Worm (Caenorhabditis elegans) whole organism, L1 larva: ENCODE measurements around the gene K07D4.5.

Source experiments
- C04F5.9 ChIP-seq: sonication (generic microtip); optimal IDR thresholded peaks from 2 replicates; lab custom pipeline; 2016; ENCODE audit warnings: missing genetic modification characterization, missing compliant biosample characterization
- C16A3.4 ChIP-seq: fragments of 150-350 bp; optimal IDR thresholded peaks from 2 replicates; lab custom pipeline; 2014; ENCODE audit warnings: missing biosample characterization, missing genetic modification characterization
- F16B12.6 ChIP-seq: fragments of 150-350 bp; optimal IDR thresholded peaks from 2 replicates; lab custom pipeline; 2014; ENCODE audit warnings: missing biosample characterization, missing genetic modification characterization
- ama-1 ChIP-seq: fragments of 150-350 bp; optimal IDR thresholded peaks from 2 replicates; lab custom pipeline; 2014
- blmp-1 ChIP-seq: fragments of 150-350 bp; optimal IDR thresholded peaks from 2 replicates; lab custom pipeline; 2014; ENCODE audit warnings: missing biosample characterization, missing genetic modification characterization
- ceh-82 ChIP-seq, 3 experiments: fragments of 150-350 bp in 1 of 3; sonication (generic microtip) in 2 of 3; optimal IDR thresholded peaks; 2 replicates each; lab custom pipeline; 2014 to 2017; ENCODE audit warnings: missing biosample characterization in 3 of 3, missing genetic modification characterization in 3 of 3
- ceh-88 ChIP-seq: fragments of 200-800 bp; sonication (Bioruptor generic); IDR thresholded peaks from 2 replicates; pipeline ENCODE4 v1.3.6; 2022; ENCODE audit warnings: missing genetic modification characterization, missing compliant biosample characterization
- ceh-90 ChIP-seq: sonication (generic microtip); optimal IDR thresholded peaks from 2 replicates; lab custom pipeline; 2016; ENCODE audit warnings: missing genetic modification characterization, missing compliant biosample characterization
- ces-1 ChIP-seq: fragments of 150-350 bp; optimal IDR thresholded peaks from 2 replicates; lab custom pipeline; 2014; ENCODE audit warnings: missing biosample characterization, missing genetic modification reagents, missing genetic modification characterization
- dpl-1 ChIP-seq, 3 experiments: fragments of 150-350 bp in 2 of 3; sonication (generic microtip) in 1 of 3; optimal IDR thresholded peaks; 2 replicates each; lab custom pipeline; 2014 to 2017; ENCODE audit warnings: missing biosample characterization in 3 of 3, missing genetic modification characterization in 3 of 3, missing genetic modification reagents in 3 of 3
- dsc-1 ChIP-seq: sonication (generic microtip); optimal IDR thresholded peaks from 2 replicates; lab custom pipeline; 2016; ENCODE audit warnings: mild to moderate bottlenecking, missing genetic modification characterization, missing compliant biosample characterization
- efl-1 ChIP-seq, 4 experiments: fragments of 150-350 bp; optimal IDR thresholded peaks in 3 of 4; peaks in 1 of 4; 1 replicate in 1 of 4; 2 replicates in 3 of 4; lab custom pipeline; 2014; ENCODE audit warnings: missing biosample characterization in 2 of 4, missing genetic modification characterization in 2 of 4, missing genetic modification reagents in 2 of 4
- efl-3 ChIP-seq: fragments of 200-800 bp; sonication (Bioruptor generic); optimal IDR thresholded peaks from 2 replicates; lab custom pipeline; 2018; ENCODE audit warnings: mild to moderate bottlenecking, missing genetic modification characterization, missing compliant biosample characterization
- egl-13 ChIP-seq: sonication (generic microtip); optimal IDR thresholded peaks from 2 replicates; lab custom pipeline; 2016; ENCODE audit warnings: missing genotype, missing genetic modification reagents, missing genetic modification characterization, missing compliant biosample characterization
- elt-2 ChIP-seq: sonication (generic microtip); optimal IDR thresholded peaks from 2 replicates; lab custom pipeline; 2016; ENCODE audit warnings: missing genetic modification characterization, mild to moderate bottlenecking, inconsistent platforms, missing compliant biosample characterization, missing genetic modification reagents
- elt-3 ChIP-seq, 6 experiments: fragments of 150-350 bp in 1 of 6; sonication (generic microtip); optimal IDR thresholded peaks; 2 replicates each; lab custom pipeline; 2017 to 2018; ENCODE audit warnings: missing biosample characterization in 6 of 6, missing genetic modification characterization in 6 of 6, inconsistent platforms in 1 of 6
- fos-1 ChIP-seq: fragments of 150-350 bp; optimal IDR thresholded peaks from 2 replicates; lab custom pipeline; 2014; ENCODE audit warnings: missing biosample characterization, missing genetic modification characterization
- hlh-17 ChIP-seq: fragments of 200-800 bp; sonication (Bioruptor generic); optimal IDR thresholded peaks from 2 replicates; lab custom pipeline; 2018; ENCODE audit warnings: missing genetic modification characterization, mild to moderate bottlenecking, missing compliant biosample characterization, moderate library complexity, borderline replicate concordance
- hpl-2 ChIP-seq: fragments of 150-350 bp; optimal IDR thresholded peaks from 2 replicates; lab custom pipeline; 2014; ENCODE audit warnings: missing biosample characterization, missing genetic modification reagents, missing genetic modification characterization
- jun-1 ChIP-seq: fragments of 150-350 bp; optimal IDR thresholded peaks from 2 replicates; lab custom pipeline; 2014; ENCODE audit warnings: missing biosample characterization, missing genetic modification reagents, missing genetic modification characterization
- lin-14 ChIP-seq: fragments of 200-800 bp; sonication (Bioruptor generic); optimal IDR thresholded peaks from 2 replicates; lab custom pipeline; 2018; ENCODE audit warnings: mild to moderate bottlenecking, missing genetic modification characterization, moderate library complexity, missing compliant biosample characterization
- lin-15B ChIP-seq: fragments of 150-350 bp; sonication (generic microtip); optimal IDR thresholded peaks from 3 replicates; lab custom pipeline; 2014; ENCODE audit warnings: missing biosample characterization, missing genetic modification characterization
- lin-35 ChIP-seq, 2 experiments: fragments of 150-350 bp; optimal IDR thresholded peaks; 2 replicates each; lab custom pipeline; 2014; ENCODE audit warnings: missing biosample characterization in 2 of 2, missing genetic modification characterization in 2 of 2, missing genetic modification reagents in 2 of 2
- lsy-2 ChIP-seq, 2 experiments: fragments of 150-350 bp; optimal IDR thresholded peaks; 2 replicates each; lab custom pipeline; 2014; ENCODE audit warnings: missing biosample characterization in 2 of 2, missing genetic modification characterization in 2 of 2
- mab-9 ChIP-seq: fragments of 200-800 bp; sonication (Bioruptor generic); IDR thresholded peaks from 2 replicates; pipeline ENCODE4 v1.3.6; 2022; ENCODE audit warnings: missing genetic modification reagents, missing genetic modification characterization, missing compliant biosample characterization
- mep-1 ChIP-seq: fragments of 150-350 bp; optimal IDR thresholded peaks from 2 replicates; lab custom pipeline; 2014; ENCODE audit warnings: missing biosample characterization, missing genetic modification characterization
- nhr-11 ChIP-seq: fragments of 150-350 bp; optimal IDR thresholded peaks from 2 replicates; lab custom pipeline; 2014; ENCODE audit warnings: missing biosample characterization, missing genetic modification characterization
- nhr-12 ChIP-seq: sonication (generic microtip); optimal IDR thresholded peaks from 2 replicates; lab custom pipeline; 2017; ENCODE audit warnings: missing biosample characterization, missing genetic modification characterization
- nhr-237 ChIP-seq: fragments of 150-350 bp; optimal IDR thresholded peaks from 2 replicates; lab custom pipeline; 2014; ENCODE audit warnings: missing biosample characterization, missing genetic modification characterization
- nhr-28 ChIP-seq: fragments of 150-350 bp; optimal IDR thresholded peaks from 2 replicates; lab custom pipeline; 2014; ENCODE audit warnings: missing biosample characterization, missing genetic modification characterization
- nhr-76 ChIP-seq: sonication (generic microtip); optimal IDR thresholded peaks from 2 replicates; lab custom pipeline; 2017; ENCODE audit warnings: missing biosample characterization, missing genetic modification characterization
- rnt-1 ChIP-seq: sonication (generic microtip); optimal IDR thresholded peaks from 2 replicates; lab custom pipeline; 2016; ENCODE audit warnings: mild to moderate bottlenecking, missing genetic modification characterization, moderate library complexity, missing compliant biosample characterization
- skn-1 ChIP-seq: fragments of 150-350 bp; optimal IDR thresholded peaks from 2 replicates; lab custom pipeline; 2014; ENCODE audit warnings: missing biosample characterization, missing genetic modification characterization
- snu-23 ChIP-seq: sonication (generic microtip); optimal IDR thresholded peaks from 2 replicates; lab custom pipeline; 2016; ENCODE audit warnings: missing genetic modification characterization, missing compliant biosample characterization
- sox-4 ChIP-seq: sonication (generic microtip); optimal IDR thresholded peaks from 2 replicates; lab custom pipeline; 2016; ENCODE audit warnings: missing genetic modification characterization, missing compliant biosample characterization
- sptf-1 ChIP-seq: fragments of 150-350 bp; optimal IDR thresholded peaks from 2 replicates; lab custom pipeline; 2014; ENCODE audit warnings: missing biosample characterization, missing genetic modification characterization
- sup-37 ChIP-seq: fragments of 200-800 bp; sonication (Bioruptor generic); optimal IDR thresholded peaks from 2 replicates; lab custom pipeline; 2018; ENCODE audit warnings: mild to moderate bottlenecking, missing genetic modification characterization, missing compliant biosample characterization
- swsn-7 ChIP-seq: sonication (generic microtip); optimal IDR thresholded peaks from 2 replicates; lab custom pipeline; 2016; ENCODE audit warnings: missing genetic modification characterization, missing compliant biosample characterization
- tbx-2 ChIP-seq: sonication (generic microtip); optimal IDR thresholded peaks from 2 replicates; lab custom pipeline; 2016; ENCODE audit warnings: missing genetic modification characterization, missing compliant biosample characterization
- tlp-1 ChIP-seq: fragments of 150-350 bp; optimal IDR thresholded peaks from 2 replicates; lab custom pipeline; 2014; ENCODE audit warnings: missing biosample characterization, missing genetic modification characterization
- unc-30 ChIP-seq: sonication (generic microtip); optimal IDR thresholded peaks from 2 replicates; lab custom pipeline; 2017; ENCODE audit warnings: missing biosample characterization, missing genetic modification characterization
- ztf-4 ChIP-seq: fragments of 150-350 bp; optimal IDR thresholded peaks from 2 replicates; lab custom pipeline; 2014; ENCODE audit warnings: missing biosample characterization, missing genetic modification characterization

K07D4.5 gene

ce11 chrII:4068141-4068540 lies 42.8 kb upstream of the K07D4.5 start:
- no peak for TF ChIP-seq ceh-90 (tag; lab: Kevin White, UChicago)
- TF ChIP-seq nhr-237 (tag; lab: Kevin White, UChicago) = no peak
- TF ChIP-seq C04F5.9 = no peak
- TF ChIP-seq efl-3 (GFP tag; lab: Kevin White, UChicago) = no peak
- TF ChIP-seq lin-35 (GFP tag; optimal IDR thresholded peaks at IDR 0.05; lab: Kevin White, UChicago) = no peak
- no peak for TF ChIP-seq snu-23
- no peak for TF ChIP-seq ztf-4 (tag; lab: Kevin White, UChicago)
- TF ChIP-seq egl-13 (tag; lab: Kevin White, UChicago) = no peak
- no peak for TF ChIP-seq ceh-88 (GFP tag; lab: Robert Waterston, UW)
- TF ChIP-seq dsc-1 (tag; lab: Kevin White, UChicago) = no peak
- no peak for TF ChIP-seq lin-14 (GFP tag; lab: Kevin White, UChicago)
- no peak for TF ChIP-seq elt-3 (tag; optimal IDR thresholded peaks at IDR 0.05; lab: Kevin White, UChicago)
- no peak for TF ChIP-seq swsn-7
- TF ChIP-seq efl-1 (optimal IDR thresholded peaks at IDR 0.05; lab: Kevin White, UChicago) = no peak
- no peak for TF ChIP-seq efl-1 (GFP tag; optimal IDR thresholded peaks at IDR 0.05 in 1 of 2; lab: Kevin White, UChicago)
- TF ChIP-seq nhr-11 = no peak
- no peak for TF ChIP-seq nhr-12 (tag; lab: Kevin White, UChicago)
- no peak for TF ChIP-seq sptf-1
- TF ChIP-seq sup-37 = no peak
- TF ChIP-seq rnt-1 (tag; lab: Kevin White, UChicago) = no peak
- TF ChIP-seq, all 84 proteins: peak for 0

ce11 chrII:4067258-4067657 lies 41.9 kb upstream of the K07D4.5 start, which contains the start of gene W06A11.1:
TSS of gene W06A11.1 (plus strand) at chrII:4067558.
- no peak for TF ChIP-seq nhr-237 (tag; lab: Kevin White, UChicago)
- TF ChIP-seq egl-13 (tag; lab: Kevin White, UChicago) = no peak
- TF ChIP-seq blmp-1 (tag; lab: Kevin White, UChicago) = no peak
- no peak for TF ChIP-seq efl-1 (optimal IDR thresholded peaks at IDR 0.05; lab: Kevin White, UChicago)
- no peak for TF ChIP-seq efl-1 (GFP tag; optimal IDR thresholded peaks at IDR 0.05 in 1 of 2; lab: Kevin White, UChicago)
- no peak for TF ChIP-seq sup-37
- no peak for TF ChIP-seq nhr-76
- no peak for TF ChIP-seq mep-1
- no peak for TF ChIP-seq fos-1 (tag; lab: Kevin White, UChicago)
- no peak for TF ChIP-seq lin-15B (tag; lab: Kevin White, UChicago)

- TF ChIP-seq sptf-1 = no peak
- TF ChIP-seq ceh-88 (GFP tag; lab: Robert Waterston, UW) = no peak
- no peak for TF ChIP-seq ceh-82 (tag; optimal IDR thresholded peaks at IDR 0.05; lab: Kevin White, UChicago)
- no peak for TF ChIP-seq elt-3 (tag; optimal IDR thresholded peaks at IDR 0.05; lab: Kevin White, UChicago)
- TF ChIP-seq unc-30 (tag; lab: Kevin White, UChicago) = no peak
- no peak for TF ChIP-seq blmp-1 (tag; lab: Kevin White, UChicago)
- TF ChIP-seq snu-23 = no peak
- TF ChIP-seq lin-15B (tag; lab: Kevin White, UChicago) = no peak
- no peak for TF ChIP-seq mab-9
- TF ChIP-seq jun-1 (tag; lab: Kevin White, UChicago) = no peak
- no peak for TF ChIP-seq C16A3.4 (tag; lab: Kevin White, UChicago)
Observed at ce11 chrII:4063997-4064396, 38.6 kb upstream of the K07D4.5 start, which contains the start of gene fbxb-118. TSS of gene fbxb-118 (minus strand) at chrII:4064097.

ce11 chrII:4062477-4062876 lies 37.1 kb upstream of the K07D4.5 start, which contains the start of gene gadr-4:
TSS of gene gadr-4 (minus strand) at chrII:4062577.
- TF ChIP-seq unc-30 (tag; lab: Kevin White, UChicago) = no peak
- no peak for TF ChIP-seq sox-4
- TF ChIP-seq hpl-2 (GFP tag; lab: Kevin White, UChicago) = no peak
- no peak for TF ChIP-seq nhr-28 (tag; lab: Kevin White, UChicago)
- no peak for TF ChIP-seq egl-13 (tag; lab: Kevin White, UChicago)
- no peak for TF ChIP-seq ama-1 (lab: Kevin White, UChicago)
- no peak for TF ChIP-seq ces-1 (GFP tag; lab: Kevin White, UChicago)
- TF ChIP-seq lsy-2 (tag; optimal IDR thresholded peaks at IDR 0.05; lab: Kevin White, UChicago) = no peak
- TF ChIP-seq hlh-17 (GFP tag; lab: Kevin White, UChicago) = no peak
- no peak for TF ChIP-seq tbx-2 (tag; lab: Kevin White, UChicago)
- no peak for TF ChIP-seq swsn-7
- TF ChIP-seq dpl-1 (GFP tag; optimal IDR thresholded peaks at IDR 0.05; lab: Kevin White, UChicago) = no peak
- TF ChIP-seq skn-1 (tag; lab: Kevin White, UChicago) = no peak
- TF ChIP-seq F16B12.6 (tag; lab: Kevin White, UChicago) = no peak
- no peak for TF ChIP-seq elt-2 (tag; lab: Kevin White, UChicago)
- TF ChIP-seq tlp-1 = no peak
- no peak for TF ChIP-seq C04F5.9
- TF ChIP-seq, all 84 proteins: peak for 0
